Fruit fly (Drosophila melanogaster) whole organism, embryonic: ENCODE data around the gene CG31633.

Experiments used
- Ada2b ChIP-seq: fragments of 200-800 bp; sonication (Bioruptor generic); IDR thresholded peaks from 2 replicates; pipeline ENCODE4 v1.3.6; 2022; ENCODE audit warnings: missing biosample characterization, missing genetic modification characterization
- Antp ChIP-seq: fragments of 200-800 bp; sonication (Bioruptor generic); optimal IDR thresholded peaks from 3 replicates; lab custom pipeline; 2016; ENCODE audit warnings: missing biosample characterization, missing genetic modification characterization
- Asciz ChIP-seq: fragments of 200-800 bp; sonication (Bioruptor generic); optimal IDR thresholded peaks from 2 replicates; lab custom pipeline; 2017; ENCODE audit warnings: missing biosample characterization, mild to moderate bottlenecking, missing genetic modification characterization, missing genetic modification reagents
- CG10147 ChIP-seq: fragments of 200-800 bp; sonication (Bioruptor generic); optimal IDR thresholded peaks from 2 replicates; lab custom pipeline; 2019; ENCODE audit warnings: missing biosample characterization, mild to moderate bottlenecking, missing genetic modification characterization, moderate library complexity
- CG10565 ChIP-seq: fragments of 200-800 bp; sonication (Bioruptor generic); optimal IDR thresholded peaks from 3 replicates; lab custom pipeline; 2016; ENCODE audit warnings: missing biosample characterization, mild to moderate bottlenecking, missing genetic modification characterization
- CG17912 ChIP-seq: fragments of 200-800 bp; sonication (Bioruptor generic); optimal IDR thresholded peaks from 2 replicates; lab custom pipeline; 2018; ENCODE audit warnings: missing biosample characterization, mild to moderate bottlenecking, missing genetic modification characterization
- CG1792 ChIP-seq: fragments of 200-800 bp; sonication (Bioruptor generic); optimal IDR thresholded peaks from 2 replicates; lab custom pipeline; 2016; ENCODE audit warnings: missing biosample characterization, missing genetic modification characterization
- CG18476 ChIP-seq: fragments of 200-800 bp; sonication (Bioruptor generic); optimal IDR thresholded peaks from 2 replicates; lab custom pipeline; 2016; ENCODE audit warnings: missing biosample characterization, mild to moderate bottlenecking, missing genetic modification characterization
- CG30403 ChIP-seq: fragments of 200-800 bp; sonication (Bioruptor generic); optimal IDR thresholded peaks from 3 replicates; lab custom pipeline; 2016; ENCODE audit warnings: missing biosample characterization, missing genetic modification characterization
- CG31365 ChIP-seq: fragments of 200-800 bp; sonication (Bioruptor generic); optimal IDR thresholded peaks from 2 replicates; lab custom pipeline; 2018; ENCODE audit warnings: missing biosample characterization, mild to moderate bottlenecking, missing genetic modification characterization
- CG34422 ChIP-seq: fragments of 200-800 bp; sonication (Bioruptor generic); IDR thresholded peaks from 3 replicates; pipeline ENCODE4 v1.3.6; 2022; ENCODE audit warnings: missing biosample characterization, missing genetic modification characterization
- CG4328 ChIP-seq: fragments of 200-800 bp; sonication (Bioruptor generic); optimal IDR thresholded peaks from 3 replicates; lab custom pipeline; 2017; ENCODE audit warnings: missing biosample characterization, missing genetic modification reagents, missing genetic modification characterization
- CG4730 ChIP-seq: fragments of 200-800 bp; sonication (Bioruptor generic); IDR thresholded peaks from 2 replicates; pipeline ENCODE4 v1.3.6; 2022; ENCODE audit warnings: missing biosample characterization, missing genetic modification characterization
- CG6175 ChIP-seq: fragments of 200-800 bp; sonication (Bioruptor generic); IDR thresholded peaks from 3 replicates; pipeline ENCODE4 v1.3.6; 2022; ENCODE audit warnings: missing biosample characterization, missing genetic modification characterization
- CG6813 ChIP-seq: fragments of 200-800 bp; sonication (Bioruptor generic); optimal IDR thresholded peaks from 2 replicates; lab custom pipeline; 2017; ENCODE audit warnings: missing biosample characterization, missing genetic modification characterization, mild to moderate bottlenecking, moderate library complexity, missing genetic modification reagents
- CG7987 ChIP-seq: fragments of 200-800 bp; sonication (Bioruptor generic); optimal IDR thresholded peaks from 2 replicates; lab custom pipeline; 2018; ENCODE audit warnings: missing biosample characterization, mild to moderate bottlenecking, missing genetic modification characterization, moderate library complexity
- CG8290 ChIP-seq, 3 experiments: fragments of 200-800 bp; sonication (Bioruptor generic); optimal IDR thresholded peaks; 2 replicates each; lab custom pipeline; 2016 to 2019; ENCODE audit warnings: missing biosample characterization in 3 of 3, missing genetic modification characterization in 3 of 3, mild to moderate bottlenecking in 2 of 3, moderate library complexity in 1 of 3
- CG8359 ChIP-seq: fragments of 200-800 bp; sonication (Bioruptor generic); optimal IDR thresholded peaks from 2 replicates; lab custom pipeline; 2017; ENCODE audit warnings: missing biosample characterization, mild to moderate bottlenecking, missing genetic modification characterization, borderline replicate concordance
- CG9727 ChIP-seq: fragments of 200-800 bp; sonication (Bioruptor generic); optimal IDR thresholded peaks from 3 replicates; lab custom pipeline; 2017; ENCODE audit warnings: missing biosample characterization, mild to moderate bottlenecking, missing genetic modification characterization
- CTCF ChIP-seq: fragments of 200-800 bp; sonication (Bioruptor generic); optimal IDR thresholded peaks from 2 replicates; lab custom pipeline; 2017; ENCODE audit warnings: missing biosample characterization, mild to moderate bottlenecking, missing genetic modification characterization, moderate library complexity
- Gsc ChIP-seq: fragments of 200-800 bp; sonication (Bioruptor generic); IDR thresholded peaks from 2 replicates; pipeline ENCODE4 v1.3.6; 2022; ENCODE audit warnings: missing biosample characterization, missing genetic modification characterization
- Gug ChIP-seq: fragments of 200-800 bp; sonication (Bioruptor generic); IDR thresholded peaks from 4 replicates; pipeline ENCODE4 v1.3.6; 2022; ENCODE audit warnings: missing biosample characterization, missing genetic modification characterization
- Hsf ChIP-seq: fragments of 200-800 bp; sonication (Bioruptor generic); optimal IDR thresholded peaks from 3 replicates; lab custom pipeline; 2016; ENCODE audit warnings: missing biosample characterization, missing genetic modification characterization
- Lpt ChIP-seq: fragments of >200 bp; optimal IDR thresholded peaks from 2 replicates; lab custom pipeline; 2018; ENCODE audit warnings: missing biosample characterization, missing genetic modification characterization
- NC2β ChIP-seq: fragments of 200-800 bp; sonication (Bioruptor generic); optimal IDR thresholded peaks from 2 replicates; lab custom pipeline; 2016; ENCODE audit warnings: missing biosample characterization, missing genetic modification characterization
- Oaz ChIP-seq: fragments of 200-800 bp; sonication (Bioruptor generic); IDR thresholded peaks from 2 replicates; pipeline ENCODE4 v1.3.6; 2022; ENCODE audit warnings: missing biosample characterization, missing genetic modification characterization
- Six4 ChIP-seq: fragments of 200-800 bp; sonication (Bioruptor generic); optimal IDR thresholded peaks from 2 replicates; lab custom pipeline; 2016; ENCODE audit warnings: missing biosample characterization, missing genetic modification characterization
- YL-1 ChIP-seq: fragments of 200-800 bp; sonication (Bioruptor generic); optimal IDR thresholded peaks from 3 replicates; lab custom pipeline; 2017; ENCODE audit warnings: missing biosample characterization, mild to moderate bottlenecking, missing genetic modification characterization
- aop ChIP-seq: fragments of 200-800 bp; sonication (Bioruptor generic); IDR thresholded peaks from 2 replicates; pipeline ENCODE4 v1.3.6; 2022; ENCODE audit warnings: missing biosample characterization, missing genetic modification characterization
- bcd ChIP-seq: fragments of 200-800 bp; sonication (Bioruptor generic); optimal IDR thresholded peaks from 2 replicates; lab custom pipeline; 2017; ENCODE audit warnings: missing biosample characterization, mild to moderate bottlenecking, missing genetic modification characterization
- cad ChIP-seq: fragments of >200 bp; optimal IDR thresholded peaks from 2 replicates; lab custom pipeline; 2017; ENCODE audit warnings: missing biosample characterization, missing genetic modification characterization
- chinmo ChIP-seq: fragments of 200-800 bp; sonication (Bioruptor generic); IDR thresholded peaks from 4 replicates; pipeline ENCODE4 v1.3.6; 2022; ENCODE audit warnings: missing biosample characterization, missing genetic modification characterization; ENCODE audit not compliant: partially characterized antibody
- cwo ChIP-seq: fragments of 200-800 bp; sonication (Bioruptor generic); optimal IDR thresholded peaks from 3 replicates; lab custom pipeline; 2017; ENCODE audit warnings: missing biosample characterization, missing genetic modification characterization, mild to moderate bottlenecking, moderate library complexity, missing genetic modification reagents
- dimm ChIP-seq: fragments of 200-800 bp; sonication (Bioruptor generic); IDR thresholded peaks from 2 replicates; pipeline ENCODE4 v1.3.6; 2022; ENCODE audit warnings: missing biosample characterization, missing genetic modification characterization
- eyg ChIP-seq: fragments of 200-800 bp; sonication (Bioruptor generic); optimal IDR thresholded peaks from 3 replicates; lab custom pipeline; 2016; ENCODE audit warnings: missing biosample characterization, missing genetic modification characterization
- gfzf ChIP-seq: fragments of 200-800 bp; sonication (Bioruptor generic); optimal IDR thresholded peaks from 2 replicates; lab custom pipeline; 2016; ENCODE audit warnings: missing biosample characterization, mild to moderate bottlenecking, missing genetic modification characterization, moderate library complexity
- lilli ChIP-seq: fragments of 200-800 bp; sonication (Bioruptor generic); optimal IDR thresholded peaks from 3 replicates; lab custom pipeline; 2016; ENCODE audit warnings: missing biosample characterization, missing genetic modification characterization
- lola ChIP-seq, 3 experiments: fragments of >200 bp in 2 of 3; fragments of 200-800 bp in 1 of 3; sonication (Bioruptor generic) in 1 of 3; optimal IDR thresholded peaks; 2 replicates each; lab custom pipeline; 2017 to 2019; ENCODE audit warnings: missing biosample characterization in 3 of 3, missing genetic modification characterization in 3 of 3, mild to moderate bottlenecking in 1 of 3, moderate library complexity in 1 of 3
- nerfin-1 ChIP-seq: fragments of 200-800 bp; sonication (Bioruptor generic); optimal IDR thresholded peaks from 3 replicates; lab custom pipeline; 2019; ENCODE audit warnings: missing biosample characterization, mild to moderate bottlenecking, missing genetic modification characterization, moderate library complexity
- pan ChIP-seq, 4 experiments: fragments of >200 bp in 3 of 4; fragments of 200-800 bp in 1 of 4; sonication (Bioruptor generic) in 1 of 4; optimal IDR thresholded peaks in 3 of 4; IDR thresholded peaks in 1 of 4; 2 replicates each; pipeline versions ENCODE4 v1.3.6 to Lab custom; 2017 to 2022; ENCODE audit warnings: missing biosample characterization in 2 of 4, missing genetic modification characterization in 2 of 4, mixed read lengths in 1 of 4
- peb ChIP-seq: fragments of 200-800 bp; sonication (Bioruptor generic); IDR thresholded peaks from 2 replicates; pipeline ENCODE4 v1.3.6; 2022; ENCODE audit warnings: missing biosample characterization, missing genetic modification characterization
- rib ChIP-seq: fragments of 200-800 bp; sonication (Bioruptor generic); IDR thresholded peaks from 2 replicates; pipeline ENCODE4 v1.3.6; 2022; ENCODE audit warnings: missing biosample characterization, missing genetic modification characterization
- so ChIP-seq: fragments of 200-800 bp; sonication (Bioruptor generic); IDR thresholded peaks from 3 replicates; pipeline ENCODE4 v1.3.6; 2022; ENCODE audit warnings: missing biosample characterization, missing genetic modification characterization
- unc-4 ChIP-seq: fragments of 200-800 bp; sonication (Bioruptor generic); IDR thresholded peaks from 2 replicates; pipeline ENCODE4 v1.3.6; 2022; ENCODE audit warnings: missing biosample characterization, missing genetic modification characterization; ENCODE audit not compliant: partially characterized antibody
- vfl ChIP-seq: fragments of 200-800 bp; sonication (Bioruptor generic); optimal IDR thresholded peaks from 2 replicates; lab custom pipeline; 2016; ENCODE audit warnings: missing biosample characterization, missing genetic modification characterization
- zen ChIP-seq: fragments of 200-800 bp; sonication (Bioruptor generic); optimal IDR thresholded peaks from 3 replicates; lab custom pipeline; 2018; ENCODE audit warnings: missing biosample characterization, mild to moderate bottlenecking, missing genetic modification characterization, moderate library complexity
- zf30C ChIP-seq: fragments of 200-800 bp; sonication (Bioruptor generic); optimal IDR thresholded peaks from 3 replicates; lab custom pipeline; 2018; ENCODE audit warnings: missing biosample characterization, mild to moderate bottlenecking, missing genetic modification characterization

The CG31633 gene

DNA sequence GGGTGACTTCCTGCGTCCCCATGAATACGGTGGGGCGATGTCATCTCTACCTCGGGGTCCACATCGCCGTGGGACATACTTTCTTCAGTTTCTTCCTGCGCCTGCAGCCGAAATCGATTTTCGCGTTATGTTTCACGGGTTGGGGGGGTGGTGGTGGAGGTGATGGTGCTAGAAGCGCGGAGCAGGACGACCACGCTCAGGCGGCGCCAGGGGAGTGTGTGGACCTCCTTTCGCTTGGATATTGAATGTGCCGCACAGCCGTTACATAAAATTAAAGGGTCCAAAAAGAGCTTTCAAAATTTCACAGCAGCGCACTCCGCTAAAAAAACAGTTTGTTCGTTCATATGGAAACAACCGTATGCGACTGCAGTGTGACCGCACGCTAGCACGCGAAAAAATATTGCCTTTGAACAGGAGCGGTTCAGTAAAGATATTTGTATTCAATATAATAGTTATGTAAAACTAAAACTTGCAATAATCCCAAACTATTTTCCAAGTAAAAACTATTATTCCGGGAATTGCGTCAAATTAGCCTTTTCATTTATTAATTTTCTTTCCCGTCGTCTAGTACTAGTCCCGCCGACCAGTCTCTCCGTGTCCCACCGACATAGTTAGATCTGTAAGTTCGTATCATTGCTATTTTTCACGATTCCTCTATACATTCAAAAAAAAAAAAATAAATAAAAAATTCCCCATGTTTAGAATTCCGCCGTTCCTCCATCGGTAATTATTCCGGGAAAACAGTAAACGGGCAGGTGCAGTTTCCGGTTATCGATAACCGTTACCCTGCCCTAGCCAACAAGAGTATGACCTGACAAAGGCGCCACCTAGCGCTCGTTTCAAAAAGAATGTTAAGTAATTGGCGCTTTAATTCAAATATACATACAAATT, 28.1 kb upstream of the CG31633 start, which contains the start of gene Nhe3 (continued):
- peak; percentile 79 for TF ChIP-seq bcd (GFP tag; lab: Kevin White, UChicago)
- TF ChIP-seq chinmo (GFP tag; lab: Robert Waterston, UW): peak; percentile 81; the same call in 2 of the 4 replicates
- peak; percentile 81 for TF ChIP-seq vfl (GFP tag; lab: Kevin White, UChicago)
- TF ChIP-seq CG4730: peak; percentile 69
- peak; percentile 98 for TF ChIP-seq CTCF
- peak; percentile 25 for TF ChIP-seq CG10565
- TF ChIP-seq YL-1: peak; percentile 83
- no peak for TF ChIP-seq Lpt (GFP tag; lab: Kevin White, UChicago)
- TF ChIP-seq cad: no peak
- peak; percentile 74 for TF ChIP-seq Gug (GFP tag; lab: Robert Waterston, UW)
- peak; percentile 75 for TF ChIP-seq eyg (GFP tag; lab: Kevin White, UChicago)
- TF ChIP-seq Gsc (GFP tag; lab: Robert Waterston, UW): no peak
- peak; percentile 77 for TF ChIP-seq CG34422
- TF ChIP-seq dimm (GFP tag; lab: Robert Waterston, UW): no peak; the same call in none of the 2 replicates
- peak; percentile 78 for TF ChIP-seq CG10147 (GFP tag; lab: Kevin White, UChicago)
- no peak for TF ChIP-seq CG17912 (GFP tag; lab: Kevin White, UChicago)
- TF ChIP-seq CG30403 (GFP tag; lab: Kevin White, UChicago): peak; percentile 92
- peak; percentile 81 for TF ChIP-seq CG18476 (GFP tag; lab: Kevin White, UChicago)
- peak; percentile 90 for TF ChIP-seq Hsf (GFP tag; lab: Kevin White, UChicago)
- 0 out of 3 replicates have a peak, but pooled peaks have one; percentile 42 for TF ChIP-seq CG6175 (GFP tag; lab: Robert Waterston, UW)
- peak; percentile 85 for TF ChIP-seq CG9727 (GFP tag; lab: Kevin White, UChicago)
- peak; percentile 60 for TF ChIP-seq CG6813 (GFP tag; lab: Kevin White, UChicago)
- TF ChIP-seq Asciz (GFP tag; lab: Kevin White, UChicago): peak; percentile 51
- peak; percentile 68 for TF ChIP-seq rib (GFP tag; lab: Robert Waterston, UW)
- no peak for TF ChIP-seq zf30C (GFP tag; lab: Kevin White, UChicago)
- peak; percentile 86 for TF ChIP-seq so (GFP tag; lab: Robert Waterston, UW)
- peak; percentile 77 for TF ChIP-seq Antp (GFP tag; lab: Kevin White, UChicago)
- peak; percentile 55 for TF ChIP-seq cwo (GFP tag; lab: Kevin White, UChicago)
- no peak for TF ChIP-seq aop
- peak; percentile 66 for TF ChIP-seq Ada2b
- TF ChIP-seq CG8359 (GFP tag; lab: Kevin White, UChicago): peak; percentile 24
- peak; percentile 54; the same call in 1 of the 2 replicates for TF ChIP-seq Oaz (GFP tag; lab: Robert Waterston, UW)
- peak; percentile 60 for TF ChIP-seq nerfin-1 (tag; lab: Kevin White, UChicago)
- TF ChIP-seq Six4 (GFP tag; lab: Kevin White, UChicago): peak; percentile 64
- TF ChIP-seq gfzf (GFP tag; lab: Kevin White, UChicago): peak; percentile 74
- TF ChIP-seq CG1792 (GFP tag; lab: Kevin White, UChicago): peak; percentile 59
- no peak for TF ChIP-seq pan (optimal IDR thresholded peaks at IDR 0.05; lab: Kevin White, UChicago)
- TF ChIP-seq pan (GFP tag; optimal IDR thresholded peaks at IDR 0.05 in 1 of 2, IDR thresholded peaks at IDR 0.05 in 1 of 2): peak in 1 of 2 experiments; percentile 85
- no peak for TF ChIP-seq CG31365
- TF ChIP-seq CG8290 (GFP tag; optimal IDR thresholded peaks at IDR 0.05; lab: Kevin White, UChicago): peak; percentile 92
- peak; percentile 69 to 81 for TF ChIP-seq CG8290 (tag; optimal IDR thresholded peaks at IDR 0.05; lab: Kevin White, UChicago)
- peak; percentile 54 for TF ChIP-seq unc-4 (GFP tag; lab: Robert Waterston, UW)
- peak; percentile 90 for TF ChIP-seq lilli (GFP tag; lab: Kevin White, UChicago)
- no peak for TF ChIP-seq CG7987 (GFP tag; lab: Kevin White, UChicago)
- TF ChIP-seq NC2β: peak; percentile 65
- peak; percentile 68 for TF ChIP-seq zen (tag; lab: Kevin White, UChicago)
- TF ChIP-seq peb (GFP tag; lab: Robert Waterston, UW): peak; percentile 32; the same call in 1 of the 2 replicates
- TF ChIP-seq lola (GFP tag; optimal IDR thresholded peaks at IDR 0.05; lab: Kevin White, UChicago): peak in 1 of 3 experiments; percentile 70
- peak; percentile 69 for TF ChIP-seq CG4328 (GFP tag; lab: Kevin White, UChicago)
